Fruit fly (Drosophila melanogaster): ENCODE data around the gene bib.

dm6 chr2L:10004574-10004973, 20.1 kb downstream of the bib start:
- no peak for TF ChIP-seq CG8478 (optimal IDR thresholded peaks at IDR 0.05)
- TF ChIP-seq CTCF (optimal IDR thresholded peaks at IDR 0.05) = no peak

All from S2 (cell line).